Worm (Caenorhabditis elegans): ENCODE data around the gene W06H8.2.

W06H8.2 gene

DNA sequence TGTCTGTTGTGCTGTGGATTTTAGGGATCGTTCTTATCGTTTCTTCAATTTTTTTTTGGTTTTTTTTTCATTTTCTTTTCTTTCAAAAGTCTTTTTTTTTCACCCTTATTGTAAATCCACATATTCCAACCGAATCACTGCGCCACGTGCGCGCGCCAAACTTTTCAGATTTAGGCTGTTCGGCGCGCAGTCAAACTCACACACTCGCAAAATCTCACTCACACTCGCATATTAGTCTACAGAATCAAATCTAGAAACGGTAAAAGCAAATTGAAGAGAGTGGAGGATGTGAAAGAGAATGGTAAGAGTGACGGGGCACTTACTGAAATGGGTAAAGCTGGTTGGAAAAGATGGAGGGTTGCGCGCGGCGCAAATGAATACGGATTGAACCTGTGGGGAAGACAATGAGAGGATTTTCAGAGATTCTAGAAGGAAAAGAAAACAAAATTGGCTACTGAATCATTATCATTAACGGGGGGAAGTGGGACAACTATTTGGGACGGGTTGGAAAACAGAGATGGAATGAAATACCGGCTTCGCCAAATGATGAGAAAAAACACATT, 15.7 kb downstream of the W06H8.2 start:
- TF ChIP-seq ztf-22 (GFP tag; optimal IDR thresholded peaks at IDR 0.05) (no peak), K12H6.12 (tag; optimal IDR thresholded peaks at IDR 0.05) (no peak), rec-8 (tag; optimal IDR thresholded peaks at IDR 0.05) (no peak), akir-1 (GFP tag; optimal IDR thresholded peaks at IDR 0.05) (no peak), aptf-3 (GFP tag; IDR thresholded peaks at IDR 0.05) (0 out of 2 replicates have a peak, but pooled peaks have one; percentile 6), ama-1 (optimal IDR thresholded peaks at IDR 0.05) (peak; percentile 65), ama-1 (GFP tag; optimal IDR thresholded peaks at IDR 0.05) (peak in 1 of 2 experiments; percentile 69), sdz-38 (tag; optimal IDR thresholded peaks at IDR 0.05) (no peak), lsl-1 (GFP tag; optimal IDR thresholded peaks at IDR 0.05) (no peak), F33H1.4 (GFP tag; IDR thresholded peaks at IDR 0.05) (no peak), nhr-179 (tag; optimal IDR thresholded peaks at IDR 0.05) (no peak), K11D2.4 (GFP tag; IDR thresholded peaks at IDR 0.05) (peak; percentile 22; the same call in 1 of the 2 replicates), snpc-4 (GFP tag; optimal IDR thresholded peaks at IDR 0.05) (no peak), snpc-4 (tag; optimal IDR thresholded peaks at IDR 0.05) (no peak), snpc-3.4 (tag; optimal IDR thresholded peaks at IDR 0.05) (no peak), F10E7.11 (tag; optimal IDR thresholded peaks at IDR 0.05) (no peak), pbrm-1 (GFP tag; IDR thresholded peaks at IDR 0.05) (no peak), lir-1 (GFP tag; conservative IDR thresholded peaks at IDR 0.05) (no peak), tbp1 (GFP tag; optimal IDR thresholded peaks at IDR 0.05) (no peak), lin-40 (tag; optimal IDR thresholded peaks at IDR 0.05) (no peak), lin-26 (GFP tag; IDR thresholded peaks at IDR 0.05) (no peak), madf-6 (GFP tag; IDR thresholded peaks at IDR 0.05) (no peak; the same call in 1 of the 2 replicates), ceh-79 (tag; optimal IDR thresholded peaks at IDR 0.05) (no peak), Y56A3A.18 (GFP tag; IDR thresholded peaks at IDR 0.05) (peak; percentile 80), mxl-1 (tag; optimal IDR thresholded peaks at IDR 0.05) (no peak), nhr-80 (tag; optimal IDR thresholded peaks at IDR 0.05) (no peak), F23B12.7 (tag; optimal IDR thresholded peaks at IDR 0.05; ENCODE audit: insufficient read depth) (no peak), let-526 (GFP tag; IDR thresholded peaks at IDR 0.05) (no peak), unc-62 (GFP tag; optimal IDR thresholded peaks at IDR 0.05) (no peak), ccch-3 (GFP tag; optimal IDR thresholded peaks at IDR 0.05) (no peak), zfh-2 (GFP tag; conservative IDR thresholded peaks at IDR 0.05) (no peak), bed-1 (GFP tag; IDR thresholded peaks at IDR 0.05) (no peak), F37B4.10 (GFP tag; IDR thresholded peaks at IDR 0.05) (no peak), madf-10 (tag; optimal IDR thresholded peaks at IDR 0.05) (no peak), nfya-2 (GFP tag; IDR thresholded peaks at IDR 0.05) (0 out of 2 replicates have a peak, but pooled peaks have one; percentile 27), cebp-1 (GFP tag; IDR thresholded peaks at IDR 0.05) (0 out of 2 replicates have a peak, but pooled peaks have one; percentile 25), cebp-1 (tag; optimal IDR thresholded peaks at IDR 0.05) (no peak), xnd-1 (tag; optimal IDR thresholded peaks at IDR 0.05) (no peak), bed-2 (GFP tag; IDR thresholded peaks at IDR 0.05) (no peak), Y79H2A.3 (GFP tag; conservative IDR thresholded peaks at IDR 0.05) (no peak), hsf-1 (GFP tag; IDR thresholded peaks at IDR 0.05) (no peak), hlh-26 (GFP tag; conservative IDR thresholded peaks at IDR 0.05) (no peak), F52B5.7 (tag; optimal IDR thresholded peaks at IDR 0.05) (peak; percentile 30), aptf-2 (GFP tag; conservative IDR thresholded peaks at IDR 0.05) (no peak), ztf-6 (GFP tag; IDR thresholded peaks at IDR 0.05) (no peak), ztf-26 (tag; optimal IDR thresholded peaks at IDR 0.05) (no peak), B0261.1 (tag; optimal IDR thresholded peaks at IDR 0.05) (no peak), pha-4 (tag; optimal IDR thresholded peaks at IDR 0.05) (no peak), zim-3 (tag; optimal IDR thresholded peaks at IDR 0.05) (peak; percentile 88)
